Worm (Caenorhabditis elegans) whole organism, L3 larva: Measurements from ENCODE around the gene sru-6.

ENCODE experiments used
- hmg-11 ChIP-seq: sonication (generic microtip); optimal IDR thresholded peaks from 2 replicates; lab custom pipeline; 2016; ENCODE audit warnings: missing genetic modification characterization, missing compliant biosample characterization
- lin-15B ChIP-seq: fragments of 150-350 bp; optimal IDR thresholded peaks from 2 replicates; lab custom pipeline; 2014; ENCODE audit warnings: missing biosample characterization, missing genetic modification characterization
- zag-1 ChIP-seq: fragments of 150-350 bp; optimal IDR thresholded peaks from 2 replicates; lab custom pipeline; 2014; ENCODE audit warnings: missing biosample characterization, missing genetic modification characterization

DNA sequence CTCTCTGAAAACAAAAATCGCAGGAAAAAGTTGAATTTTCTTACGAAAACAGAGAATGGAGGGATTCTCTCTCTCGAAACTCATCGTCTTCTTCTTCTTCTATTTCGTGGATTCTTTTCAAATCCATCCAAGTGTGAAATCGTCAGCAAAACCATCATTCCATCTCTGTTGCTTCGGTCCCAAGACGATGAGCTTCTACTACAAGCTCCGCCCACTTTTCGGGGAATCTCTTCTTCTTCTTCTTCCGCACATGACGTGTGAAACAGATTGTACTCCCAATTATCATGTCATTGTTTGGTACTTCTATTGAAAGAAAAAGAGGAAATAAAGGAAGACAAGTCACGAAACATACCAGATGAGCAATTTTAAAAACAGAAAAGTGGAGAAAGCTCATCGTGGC, 32.7 kb downstream of the sru-6 start:
- no peak for TF ChIP-seq hmg-11 (tag; lab: Kevin White, UChicago)
- TF ChIP-seq lin-15B (tag; lab: Kevin White, UChicago): no peak
- no peak for TF ChIP-seq zag-1 (tag; lab: Kevin White, UChicago)
